Fruit fly (Drosophila melanogaster) whole organism, embryonic: ENCODE measurements around the gene Rbbp5.
A peak's percentile ranks its signal among the peaks of the same experiment; 100 is the strongest.

Source experiments
- Ada2b ChIP-seq: fragments of 200-800 bp; sonication (Bioruptor generic); IDR thresholded peaks from 2 replicates; pipeline ENCODE4 v1.3.6; 2022; ENCODE audit warnings: missing biosample characterization, missing genetic modification characterization
- B-H2 ChIP-seq: fragments of 200-800 bp; sonication (Bioruptor generic); optimal IDR thresholded peaks from 2 replicates; lab custom pipeline; 2018; ENCODE audit warnings: missing biosample characterization, mild to moderate bottlenecking, missing genetic modification characterization
- CG10366 ChIP-seq: fragments of 200-800 bp; sonication (Bioruptor generic); IDR thresholded peaks from 2 replicates; pipeline ENCODE4 v1.3.6; 2022; ENCODE audit warnings: missing biosample characterization, missing genetic modification characterization
- CG10543 ChIP-seq: fragments of 200-800 bp; sonication (Bioruptor generic); optimal IDR thresholded peaks from 3 replicates; lab custom pipeline; 2017; ENCODE audit warnings: missing biosample characterization, mild to moderate bottlenecking, missing genetic modification characterization, moderate library complexity
- CG10654 ChIP-seq: fragments of 200-800 bp; sonication (Bioruptor generic); optimal IDR thresholded peaks from 2 replicates; lab custom pipeline; 2016; ENCODE audit warnings: missing biosample characterization, missing genetic modification characterization
- CG10959 ChIP-seq: fragments of 200-800 bp; sonication (Bioruptor generic); IDR thresholded peaks from 2 replicates; pipeline ENCODE4 v1.3.6; 2022; ENCODE audit warnings: missing biosample characterization, missing genetic modification characterization
- CG10979 ChIP-seq: fragments of 200-800 bp; sonication (Bioruptor generic); optimal IDR thresholded peaks from 2 replicates; lab custom pipeline; 2018; ENCODE audit warnings: missing biosample characterization, mild to moderate bottlenecking, missing genetic modification characterization, moderate library complexity
- CG12942 ChIP-seq: fragments of 200-800 bp; sonication (Bioruptor generic); optimal IDR thresholded peaks from 3 replicates; lab custom pipeline; 2016; ENCODE audit warnings: missing biosample characterization, missing genetic modification characterization
- CG13123 ChIP-seq: fragments of 200-800 bp; sonication (Bioruptor generic); optimal IDR thresholded peaks from 2 replicates; lab custom pipeline; 2016; ENCODE audit warnings: missing biosample characterization, missing genetic modification characterization
- CG13775 ChIP-seq: fragments of 200-800 bp; sonication (Bioruptor generic); optimal IDR thresholded peaks from 3 replicates; lab custom pipeline; 2017; ENCODE audit warnings: missing biosample characterization, mild to moderate bottlenecking, missing genetic modification characterization
- CG17385 ChIP-seq: fragments of 200-800 bp; sonication (Bioruptor generic); optimal IDR thresholded peaks from 3 replicates; lab custom pipeline; 2018; ENCODE audit warnings: missing biosample characterization, mild to moderate bottlenecking, missing genetic modification characterization
- CG2199 ChIP-seq: fragments of 200-800 bp; sonication (Bioruptor generic); IDR thresholded peaks from 3 replicates; pipeline ENCODE4 v1.3.6; 2022; ENCODE audit warnings: missing biosample characterization, missing genetic modification characterization
- CG33213 ChIP-seq: fragments of 200-800 bp; sonication (Bioruptor generic); optimal IDR thresholded peaks from 3 replicates; lab custom pipeline; 2016; ENCODE audit warnings: missing biosample characterization, missing genetic modification characterization
- CG3726 ChIP-seq: fragments of 200-800 bp; sonication (Bioruptor generic); IDR thresholded peaks from 3 replicates; pipeline ENCODE4, ENCODE4 v1.3.6; 2022; ENCODE audit warnings: missing biosample characterization, missing genetic modification characterization
- CG4282 ChIP-seq: fragments of 200-800 bp; sonication (Bioruptor generic); optimal IDR thresholded peaks from 2 replicates; lab custom pipeline; 2016; ENCODE audit warnings: missing biosample characterization, missing genetic modification characterization
- CG5245 ChIP-seq: fragments of 200-800 bp; sonication (Bioruptor generic); optimal IDR thresholded peaks from 3 replicates; lab custom pipeline; 2016; ENCODE audit warnings: missing biosample characterization, missing genetic modification characterization
- CG6654 ChIP-seq: fragments of 200-800 bp; sonication (Bioruptor generic); optimal IDR thresholded peaks from 2 replicates; lab custom pipeline; 2017; ENCODE audit warnings: missing biosample characterization, mild to moderate bottlenecking, missing genetic modification characterization
- CG6683 ChIP-seq: fragments of 200-800 bp; sonication (Bioruptor generic); optimal IDR thresholded peaks from 2 replicates; lab custom pipeline; 2017; ENCODE audit warnings: missing biosample characterization, mild to moderate bottlenecking, missing genetic modification characterization, missing genetic modification reagents
- CG7928 ChIP-seq: fragments of 200-800 bp; sonication (Bioruptor generic); optimal IDR thresholded peaks from 2 replicates; lab custom pipeline; 2017; ENCODE audit warnings: missing biosample characterization, mild to moderate bottlenecking, missing genetic modification characterization
- CG8359 ChIP-seq: fragments of 200-800 bp; sonication (Bioruptor generic); optimal IDR thresholded peaks from 2 replicates; lab custom pipeline; 2017; ENCODE audit warnings: missing biosample characterization, mild to moderate bottlenecking, missing genetic modification characterization, borderline replicate concordance
- CG8924 ChIP-seq: fragments of 200-800 bp; optimal IDR thresholded peaks from 3 replicates; lab custom pipeline; 2019; ENCODE audit warnings: missing biosample characterization, mild to moderate bottlenecking, missing genetic modification characterization, moderate library complexity
- CG9215 ChIP-seq: fragments of 200-800 bp; sonication (Bioruptor generic); IDR thresholded peaks from 2 replicates; pipeline ENCODE4 v1.3.6; 2022; ENCODE audit warnings: missing biosample characterization, missing genetic modification characterization
- Camta ChIP-seq: fragments of 200-800 bp; sonication (Bioruptor generic); optimal IDR thresholded peaks from 2 replicates; lab custom pipeline; 2016; ENCODE audit warnings: missing biosample characterization, missing genetic modification characterization
- HLHmδ ChIP-seq: fragments of 200-800 bp; sonication (Bioruptor generic); optimal IDR thresholded peaks from 2 replicates; lab custom pipeline; 2018; ENCODE audit warnings: missing biosample characterization, mild to moderate bottlenecking, missing genetic modification characterization, moderate library complexity
- Hr3 ChIP-seq: fragments of 200-800 bp; sonication (Bioruptor generic); optimal IDR thresholded peaks from 3 replicates; lab custom pipeline; 2016; ENCODE audit warnings: missing biosample characterization, missing genetic modification characterization
- Hr51 ChIP-seq, 2 experiments: fragments of 200-800 bp; sonication (Bioruptor generic); optimal IDR thresholded peaks; 2 replicates in 1 of 2; 3 replicates in 1 of 2; lab custom pipeline; 2016 to 2018; ENCODE audit warnings: missing biosample characterization in 2 of 2, missing genetic modification characterization in 2 of 2, mild to moderate bottlenecking in 1 of 2, moderate library complexity in 1 of 2
- Mad ChIP-seq: fragments of 200-800 bp; sonication (Bioruptor generic); optimal IDR thresholded peaks from 2 replicates; lab custom pipeline; 2016; ENCODE audit warnings: missing biosample characterization, missing genetic modification characterization
- Opbp ChIP-seq: fragments of 200-800 bp; sonication (Bioruptor generic); IDR thresholded peaks from 3 replicates; pipeline ENCODE4 v1.3.6; 2022; ENCODE audit warnings: missing biosample characterization, missing genetic modification characterization; ENCODE audit not compliant: partially characterized antibody
- Rx ChIP-seq: fragments of 200-800 bp; sonication (Bioruptor generic); IDR thresholded peaks from 2 replicates; pipeline ENCODE4 v1.3.6; 2022; ENCODE audit warnings: missing biosample characterization, missing genetic modification characterization
- Usf ChIP-seq: fragments of 200-800 bp; sonication (Bioruptor generic); optimal IDR thresholded peaks from 2 replicates; lab custom pipeline; 2017; ENCODE audit warnings: missing genotype, missing biosample characterization, missing genetic modification characterization
- ato ChIP-seq: fragments of 200-800 bp; sonication (Bioruptor generic); IDR thresholded peaks from 2 replicates; pipeline ENCODE4 v1.3.6; 2022; ENCODE audit warnings: missing biosample characterization, missing genetic modification characterization; ENCODE audit not compliant: partially characterized antibody
- cad ChIP-seq: fragments of >200 bp; optimal IDR thresholded peaks from 2 replicates; lab custom pipeline; 2017; ENCODE audit warnings: missing biosample characterization, missing genetic modification characterization
- dan ChIP-seq: fragments of 200-800 bp; sonication (Bioruptor generic); IDR thresholded peaks from 2 replicates; pipeline ENCODE4 v1.3.6; 2022; ENCODE audit warnings: missing biosample characterization, missing genetic modification characterization
- emc ChIP-seq: fragments of 200-800 bp; sonication (Bioruptor generic); optimal IDR thresholded peaks from 2 replicates; lab custom pipeline; 2016; ENCODE audit warnings: missing biosample characterization, missing genetic modification characterization
- ems ChIP-seq: fragments of 200-800 bp; sonication (Bioruptor generic); optimal IDR thresholded peaks from 3 replicates; lab custom pipeline; 2016; ENCODE audit warnings: missing biosample characterization, missing genetic modification characterization
- fd102C ChIP-seq: fragments of 200-800 bp; sonication (Bioruptor generic); optimal IDR thresholded peaks from 2 replicates; lab custom pipeline; 2018; ENCODE audit warnings: missing biosample characterization, mild to moderate bottlenecking, missing genetic modification characterization, moderate library complexity
- fd64A ChIP-seq: fragments of 200-800 bp; sonication (Bioruptor generic); optimal IDR thresholded peaks from 3 replicates; lab custom pipeline; 2018; ENCODE audit warnings: missing biosample characterization, mild to moderate bottlenecking, missing genetic modification characterization
- grau ChIP-seq: fragments of 200-800 bp; optimal IDR thresholded peaks from 3 replicates; lab custom pipeline; 2019; ENCODE audit warnings: missing biosample characterization, mild to moderate bottlenecking, missing genetic modification characterization, moderate library complexity
- ind ChIP-seq: fragments of 200-800 bp; sonication (Bioruptor generic); optimal IDR thresholded peaks from 3 replicates; lab custom pipeline; 2016; ENCODE audit warnings: missing biosample characterization, missing genetic modification characterization
- kni ChIP-seq: fragments of 200-800 bp; sonication (Bioruptor generic); optimal IDR thresholded peaks from 3 replicates; lab custom pipeline; 2017; ENCODE audit warnings: mild to moderate bottlenecking, missing biosample characterization, missing genetic modification reagents, missing genetic modification characterization
- mirr ChIP-seq: fragments of 200-800 bp; sonication (Bioruptor generic); optimal IDR thresholded peaks from 3 replicates; lab custom pipeline; 2018; ENCODE audit warnings: missing biosample characterization, mild to moderate bottlenecking, missing genetic modification characterization
- row ChIP-seq: fragments of 200-800 bp; sonication (Bioruptor generic); IDR thresholded peaks from 3 replicates; pipeline ENCODE4 v1.3.6; 2022; ENCODE audit warnings: missing biosample characterization, missing genetic modification characterization
- sens-2 ChIP-seq: fragments of 200-800 bp; sonication (Bioruptor generic); IDR thresholded peaks from 2 replicates; pipeline ENCODE4 v1.3.6; 2022; ENCODE audit warnings: missing biosample characterization, missing genetic modification characterization
- tap ChIP-seq: fragments of 200-800 bp; optimal IDR thresholded peaks from 3 replicates; lab custom pipeline; 2019; ENCODE audit warnings: missing biosample characterization, mild to moderate bottlenecking, missing genetic modification characterization, moderate library complexity
- tio ChIP-seq: fragments of 200-800 bp; sonication (Bioruptor generic); optimal IDR thresholded peaks from 2 replicates; lab custom pipeline; 2017; ENCODE audit warnings: missing biosample characterization, missing genetic modification characterization, inconsistent platforms
- tll ChIP-seq, 2 experiments: fragments of 200-800 bp in 1 of 2; fragments of >200 bp in 1 of 2; sonication (Bioruptor generic) in 1 of 2; optimal IDR thresholded peaks; 2 replicates each; lab custom pipeline; 2017 to 2019; ENCODE audit warnings: missing biosample characterization in 2 of 2, missing genetic modification characterization in 2 of 2, mild to moderate bottlenecking in 1 of 2, moderate library complexity in 1 of 2
- trem ChIP-seq: fragments of 200-800 bp; optimal IDR thresholded peaks from 3 replicates; lab custom pipeline; 2019; ENCODE audit warnings: missing biosample characterization, mild to moderate bottlenecking, missing genetic modification characterization, moderate library complexity
- zfh2 ChIP-seq: fragments of 200-800 bp; sonication (Bioruptor generic); optimal IDR thresholded peaks from 2 replicates; lab custom pipeline; 2016; ENCODE audit warnings: missing biosample characterization, missing genetic modification characterization

The Rbbp5 gene

dm6 chr3L:20309758-20310733, 37.7 kb downstream of the Rbbp5 start (continued):
- TF ChIP-seq tap (tag; lab: Kevin White, UChicago) (no peak), CG8359 (GFP tag; lab: Kevin White, UChicago) (no peak), CG9215 (GFP tag; lab: Robert Waterston, UW) (no peak), CG10979 (tag; lab: Kevin White, UChicago) (no peak), sens-2 (GFP tag; lab: Robert Waterston, UW) (no peak), tll (GFP tag; optimal IDR thresholded peaks at IDR 0.05; lab: Kevin White, UChicago) (no peak), CG5245 (no peak), mirr (GFP tag; lab: Kevin White, UChicago) (no peak), CG3726 (GFP tag; lab: Robert Waterston, UW) (no peak), CG2199 (0 out of 3 replicates have a peak, but pooled peaks have one; percentile 41), CG13123 (GFP tag; lab: Kevin White, UChicago) (no peak), Camta (peak; percentile 23), CG12942 (peak; percentile 43), tio (no peak), Opbp (GFP tag; lab: Robert Waterston, UW) (peak; percentile 88), kni (peak; percentile 22), CG7928 (no peak), Hr3 (GFP tag; lab: Kevin White, UChicago) (peak; percentile 43), CG13775 (GFP tag; lab: Kevin White, UChicago) (peak; percentile 37), emc (GFP tag; lab: Kevin White, UChicago) (peak; percentile 39), dan (GFP tag; lab: Robert Waterston, UW) (no peak), fd64A (GFP tag; lab: Kevin White, UChicago) (no peak), ems (peak; percentile 39), CG4282 (GFP tag; lab: Kevin White, UChicago) (peak; percentile 69), CG17385 (GFP tag; lab: Kevin White, UChicago) (no peak), cad (GFP tag; lab: Kevin White, UChicago) (no peak), CG10959 (0 out of 2 replicates have a peak, but pooled peaks have one; percentile 22), HLHmδ (GFP tag; lab: Kevin White, UChicago) (no peak), Hr51 (GFP tag; optimal IDR thresholded peaks at IDR 0.05; lab: Kevin White, UChicago) (peak in 1 of 2 experiments; percentile 42), B-H2 (GFP tag; lab: Kevin White, UChicago) (peak; percentile 50), CG6683 (GFP tag; lab: Kevin White, UChicago) (no peak), CG10543 (GFP tag; lab: Kevin White, UChicago) (no peak), row (GFP tag; lab: Robert Waterston, UW) (peak; percentile 49; the same call in 2 of the 3 replicates), Usf (GFP tag; lab: Kevin White, UChicago) (no peak), trem (tag; lab: Kevin White, UChicago) (peak; percentile 81), Ada2b (0 out of 2 replicates have a peak, but pooled peaks have one; percentile 13), CG10654 (GFP tag; lab: Kevin White, UChicago) (peak; percentile 11), Mad (peak; percentile 66), zfh2 (peak; percentile 54), CG10366 (GFP tag; lab: Robert Waterston, UW) (no peak), grau (tag; lab: Kevin White, UChicago) (peak; percentile 36), Rx (GFP tag; lab: Robert Waterston, UW) (no peak), CG33213 (GFP tag; lab: Kevin White, UChicago) (peak; percentile 68), ato (GFP tag; lab: Robert Waterston, UW) (peak; percentile 78), ind (peak; percentile 35), CG6654 (no peak), fd102C (GFP tag; lab: Kevin White, UChicago) (no peak), CG8924 (tag; lab: Kevin White, UChicago) (no peak)
